Worm (Caenorhabditis elegans) whole organism, dauer: Measurements from ENCODE around the gene fbxb-50.

Experiments
- unc-62 ChIP-seq: sonication (generic microtip); optimal IDR thresholded peaks from 2 replicates; lab custom pipeline; 2017; ENCODE audit warnings: missing biosample characterization, missing genetic modification reagents, missing genetic modification characterization

fbxb-50 gene

ce11 chrII:1567646-1568045 is 11.4 kb downstream of the fbxb-50 start, which contains the start of gene K05F6.8:
Gene K05F6.8 (minus strand): TSS chrII:1567746.
- no peak for TF ChIP-seq unc-62 (GFP tag; lab: Kevin White, UChicago)

DNA sequence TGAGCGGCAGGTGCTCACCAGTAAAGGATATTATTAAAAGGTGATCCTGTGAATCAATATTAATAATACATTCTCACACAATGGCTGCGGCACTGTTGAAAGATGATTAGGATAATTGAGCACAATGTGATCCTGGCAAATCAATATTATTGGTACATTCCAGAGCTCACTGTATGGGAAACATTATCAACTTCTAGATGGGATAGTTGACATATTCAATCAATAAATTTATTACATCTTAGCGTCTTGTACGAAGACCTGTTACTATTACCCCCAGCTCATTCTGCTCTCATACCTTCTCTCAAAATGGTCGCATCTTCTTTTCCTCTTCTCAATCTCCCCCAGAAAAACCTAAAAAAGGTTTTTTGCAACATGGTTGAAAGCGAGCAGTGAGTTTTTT is 12.0 kb downstream of the fbxb-50 start, which contains the start of gene fbxb-49:
fbxb-49 (plus strand) TSS at position 301 of the 400 bp plus-strand sequence.
- no peak for TF ChIP-seq unc-62 (GFP tag; lab: Kevin White, UChicago)

DNA sequence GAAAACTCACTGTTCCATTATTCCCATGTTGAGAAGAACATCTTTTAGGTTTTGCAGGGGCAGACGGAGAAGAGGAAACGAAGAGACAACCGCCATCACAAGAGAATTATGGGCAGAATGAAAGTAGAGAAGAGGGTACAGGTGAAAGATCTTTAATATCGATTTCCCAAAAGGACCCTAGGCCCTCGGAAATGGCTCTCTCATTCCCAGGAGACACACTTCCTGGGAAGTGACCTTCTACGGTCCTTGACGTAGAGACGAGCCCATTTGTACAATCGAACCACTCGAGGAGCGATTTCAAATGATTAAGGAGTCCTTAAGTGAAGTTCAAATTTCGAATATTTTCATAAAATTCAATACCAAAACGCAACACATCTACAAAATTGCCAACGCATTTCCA is 14.8 kb downstream of the fbxb-50 start, which contains the start of gene fbxb-46:
fbxb-46 (minus strand) TSS at position 101 of the 400 bp plus-strand sequence.
- no peak for TF ChIP-seq unc-62 (GFP tag; lab: Kevin White, UChicago)

DNA sequence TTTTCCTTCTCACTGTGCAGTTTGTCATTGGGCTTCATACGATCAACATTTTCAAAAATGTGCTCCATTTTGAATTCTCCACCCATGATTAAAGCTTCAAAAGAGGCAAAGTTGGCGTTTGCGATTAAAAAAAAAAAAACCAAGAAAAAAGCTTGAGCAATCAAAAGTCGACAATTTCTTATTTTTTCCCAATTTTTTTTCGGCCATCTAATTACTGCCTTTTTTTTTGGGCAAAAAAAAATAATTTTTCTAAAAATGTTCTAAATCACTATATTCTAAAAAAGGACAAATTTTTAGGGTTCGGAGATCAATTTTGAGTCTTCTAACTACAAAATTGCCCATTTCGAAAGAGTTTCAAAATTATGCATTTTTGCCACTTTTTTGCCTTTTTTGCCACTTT is 19.8 kb downstream of the fbxb-50 start, which contains the start of gene K05F6.10:
K05F6.10 (minus strand) TSS at position 101 of the 400 bp plus-strand sequence.
- TF ChIP-seq unc-62 (GFP tag; lab: Kevin White, UChicago), result no peak

DNA sequence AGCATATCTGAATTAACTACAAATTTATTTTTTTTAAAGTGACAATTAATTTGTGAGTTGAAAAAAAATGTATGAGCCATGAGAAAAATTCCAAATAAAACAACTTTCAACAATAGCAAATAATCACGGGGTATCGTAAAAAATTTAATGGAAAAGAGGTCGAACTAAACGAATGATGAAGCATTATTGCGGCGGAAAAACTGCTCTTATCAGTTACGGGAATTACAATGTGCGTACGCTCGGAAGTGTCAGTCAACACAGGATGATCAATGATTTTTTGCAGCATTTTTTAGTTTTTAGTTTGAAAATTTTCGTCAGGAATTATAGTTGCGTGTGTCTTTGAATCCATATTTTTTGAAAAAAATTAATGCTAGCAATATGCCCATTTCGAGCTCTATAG is 20.5 kb downstream of the fbxb-50 start:
- TF ChIP-seq unc-62 (GFP tag; lab: Kevin White, UChicago), result no peak

DNA sequence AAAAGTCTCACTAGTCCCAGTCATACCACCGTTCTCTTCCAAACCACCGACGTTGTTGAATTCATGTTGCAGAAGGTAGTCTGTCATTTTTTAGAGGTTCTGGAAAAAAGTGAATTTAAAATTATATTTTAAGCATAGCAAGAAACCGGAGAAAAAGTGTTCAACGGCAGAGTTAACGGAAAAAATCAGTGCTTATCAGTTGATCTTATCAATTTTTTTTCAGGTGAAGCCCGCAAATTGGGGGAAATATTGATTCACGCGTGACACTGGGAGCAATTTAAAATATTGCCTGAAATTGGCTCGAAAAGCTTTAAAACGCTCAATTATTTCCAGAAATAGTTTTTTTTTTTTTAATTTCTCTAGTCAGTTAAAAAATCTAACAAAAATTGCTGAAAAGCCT is 23.6 kb downstream of the fbxb-50 start, which contains the start of gene math-38:
math-38 (minus strand) TSS at position 101 of the 400 bp plus-strand sequence.
- TF ChIP-seq unc-62 (GFP tag; lab: Kevin White, UChicago), result no peak

DNA sequence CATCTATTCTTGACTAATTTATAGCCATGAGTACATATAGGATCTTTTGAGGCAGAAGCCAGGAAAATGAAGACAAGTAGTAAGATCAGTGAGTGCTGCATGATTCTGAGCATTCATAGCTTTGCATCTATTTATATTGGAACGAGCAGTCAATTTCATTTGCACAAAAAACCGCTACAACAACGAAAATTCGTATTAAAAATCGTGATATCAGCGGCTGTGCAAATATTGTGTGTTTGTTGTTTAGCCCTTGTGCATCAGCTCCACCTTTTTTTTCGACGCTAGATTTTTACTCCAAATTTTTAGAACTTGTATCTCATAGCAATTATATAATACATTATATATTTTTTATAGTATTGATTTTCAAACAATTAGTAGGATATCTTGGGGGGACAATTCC is 27.9 kb downstream of the fbxb-50 start, which contains the start of gene clec-21:
clec-21 (minus strand) TSS at position 101 of the 400 bp plus-strand sequence.
- no peak for TF ChIP-seq unc-62 (GFP tag; lab: Kevin White, UChicago)

DNA sequence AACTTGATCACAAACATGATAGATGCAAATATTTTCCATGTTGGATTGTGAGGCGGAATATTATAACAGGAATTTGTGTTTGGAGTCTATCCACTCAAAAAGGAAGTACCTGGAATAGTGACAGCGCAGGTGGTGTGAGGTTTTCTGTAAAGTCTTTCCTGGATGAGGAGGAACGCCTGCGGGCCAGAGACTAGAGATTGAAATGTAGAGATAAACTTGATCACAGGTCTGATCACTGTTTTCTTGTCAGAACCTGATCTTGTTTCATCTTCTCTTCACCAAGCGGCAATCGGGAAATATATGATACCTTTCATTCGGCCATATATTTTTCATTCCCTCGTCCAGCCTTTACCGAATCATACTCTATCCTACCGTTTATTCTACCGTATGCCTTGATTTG is 30.1 kb downstream of the fbxb-50 start, which contains the start of gene T07H3.8:
T07H3.8 (plus strand) TSS at position 301 of the 400 bp plus-strand sequence.
- TF ChIP-seq unc-62 (GFP tag; lab: Kevin White, UChicago), result no peak

DNA sequence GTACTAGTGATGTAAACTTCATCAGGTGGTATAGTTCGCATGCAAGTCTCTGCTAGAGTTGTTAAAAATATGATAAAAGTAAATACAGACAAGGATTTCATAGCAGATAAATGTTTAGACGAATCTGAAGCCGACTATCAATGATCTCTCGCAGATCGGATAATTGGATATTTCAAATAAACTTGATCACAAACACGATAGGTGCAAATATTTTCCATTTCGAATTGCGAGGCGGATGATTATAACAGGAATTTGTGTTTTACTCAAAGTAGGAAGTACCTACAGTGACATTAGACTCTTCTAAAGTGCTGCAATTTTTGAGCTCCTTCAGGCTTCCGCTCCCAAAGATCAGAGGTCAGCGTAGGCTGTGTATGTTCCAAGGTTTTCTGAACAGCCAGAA is 33.6 kb downstream of the fbxb-50 start, which contains the start of gene T07H3.7:
T07H3.7 (minus strand) TSS at position 101 of the 400 bp plus-strand sequence.
- TF ChIP-seq unc-62 (GFP tag; lab: Kevin White, UChicago), result no peak

- no peak for TF ChIP-seq unc-62 (GFP tag; lab: Kevin White, UChicago)
These were observed 38.9 kb downstream of the fbxb-50 start, which contains the start of gene clec-20 for ce11 chrII:1595137-1595536. Gene clec-20 (minus strand): TSS chrII:1595237.

ce11 chrII:1597101-1598088 is 41.2 kb downstream of the fbxb-50 start, which contains the start of gene bath-46:
Gene bath-46 (plus strand): TSS chrII:1597906.
- no peak for TF ChIP-seq unc-62 (GFP tag; lab: Kevin White, UChicago)

DNA sequence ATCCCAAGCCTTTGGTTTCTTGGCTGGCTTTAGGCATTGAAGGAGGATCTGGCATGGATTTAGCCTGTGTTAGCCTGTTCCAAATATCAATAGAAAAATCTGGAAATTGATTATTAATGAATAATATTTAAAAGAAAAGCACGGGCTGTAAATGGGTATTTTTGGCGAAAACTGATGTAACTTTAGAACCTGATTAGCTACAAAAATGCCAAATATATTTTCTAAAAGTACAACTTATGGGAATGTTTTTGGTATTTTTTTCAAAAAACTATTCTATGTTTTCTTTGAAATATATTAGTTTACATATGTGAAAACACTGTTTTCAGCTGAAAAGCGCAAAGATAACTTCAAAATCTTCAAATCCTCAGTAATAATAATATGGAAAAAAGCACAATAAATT is 44.4 kb downstream of the fbxb-50 start, which contains the start of gene bath-26:
bath-26 (minus strand) TSS at position 101 of the 400 bp plus-strand sequence.
- no peak for TF ChIP-seq unc-62 (GFP tag; lab: Kevin White, UChicago)

DNA sequence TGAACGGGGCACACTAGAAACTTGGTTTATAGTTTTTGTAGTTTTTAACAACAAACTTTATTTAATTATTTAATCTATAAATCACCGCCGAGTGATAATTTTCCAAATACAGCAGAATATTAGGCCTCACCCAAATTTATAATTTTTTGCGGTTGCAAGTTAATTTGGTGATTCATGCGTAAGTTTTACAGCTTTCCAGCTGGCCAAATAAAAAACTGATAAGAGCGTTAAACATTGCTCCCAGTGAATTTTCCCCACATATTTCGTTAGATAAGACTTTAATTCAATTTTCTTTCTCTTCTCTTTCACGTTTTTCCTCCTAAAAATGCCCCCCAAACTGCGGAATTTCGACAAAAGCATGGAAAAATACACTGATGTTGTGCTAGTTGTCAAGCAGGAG is 45.3 kb downstream of the fbxb-50 start, which contains the start of gene bath-47:
bath-47 (plus strand) TSS at position 305 of the 400 bp plus-strand sequence.
- no peak for TF ChIP-seq unc-62 (GFP tag; lab: Kevin White, UChicago)

DNA sequence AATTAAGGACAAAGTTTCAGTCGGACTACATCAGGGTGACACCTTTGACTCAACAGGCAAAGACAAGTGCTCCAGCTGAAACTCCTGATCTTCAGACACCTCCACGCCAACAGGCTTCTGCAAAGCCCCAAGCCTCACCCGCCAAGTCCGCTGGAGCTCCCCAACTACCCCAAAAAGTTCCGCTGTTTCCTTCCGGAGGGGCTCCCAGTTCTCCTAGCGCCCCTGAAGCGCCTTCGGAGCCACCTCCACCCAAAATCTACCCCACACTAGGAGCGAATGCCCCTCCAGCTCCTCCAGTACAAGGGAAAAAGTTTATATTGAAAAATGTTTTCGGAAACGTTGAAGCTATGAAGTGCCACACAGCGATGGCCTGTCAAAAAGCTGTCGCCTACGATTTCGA is 46.8 kb downstream of the fbxb-50 start:
- no peak for TF ChIP-seq unc-62 (GFP tag; lab: Kevin White, UChicago)

- TF ChIP-seq unc-62 (GFP tag; lab: Kevin White, UChicago), result no peak
These were observed 48.8 kb downstream of the fbxb-50 start for ce11 chrII:1605010-1605409.

DNA sequence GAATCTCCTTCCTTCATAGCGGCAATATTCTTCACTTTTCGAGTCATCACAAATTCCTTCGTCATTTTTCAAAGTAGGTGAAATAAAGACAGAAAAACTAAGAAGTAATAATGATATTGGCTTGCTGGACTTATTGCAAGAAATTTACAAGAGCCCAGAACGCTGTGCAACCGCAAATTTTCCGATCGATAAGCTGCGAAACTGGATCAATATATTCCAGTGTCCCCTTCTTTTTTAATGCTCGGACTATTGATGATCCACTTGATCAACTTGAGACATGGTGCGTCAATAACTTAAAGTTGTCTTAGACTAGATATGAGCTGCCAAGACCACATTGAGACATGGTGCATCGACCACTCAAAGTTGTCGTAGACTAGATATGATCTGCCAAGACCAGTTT is 49.8 kb downstream of the fbxb-50 start, which contains the start of gene bath-33:
bath-33 (minus strand) TSS at position 101 of the 400 bp plus-strand sequence.
- no peak for TF ChIP-seq unc-62 (GFP tag; lab: Kevin White, UChicago)
